Comparison of ENCODE assay signal across 1 fruit fly cellular context in the genomic region with DNA sequence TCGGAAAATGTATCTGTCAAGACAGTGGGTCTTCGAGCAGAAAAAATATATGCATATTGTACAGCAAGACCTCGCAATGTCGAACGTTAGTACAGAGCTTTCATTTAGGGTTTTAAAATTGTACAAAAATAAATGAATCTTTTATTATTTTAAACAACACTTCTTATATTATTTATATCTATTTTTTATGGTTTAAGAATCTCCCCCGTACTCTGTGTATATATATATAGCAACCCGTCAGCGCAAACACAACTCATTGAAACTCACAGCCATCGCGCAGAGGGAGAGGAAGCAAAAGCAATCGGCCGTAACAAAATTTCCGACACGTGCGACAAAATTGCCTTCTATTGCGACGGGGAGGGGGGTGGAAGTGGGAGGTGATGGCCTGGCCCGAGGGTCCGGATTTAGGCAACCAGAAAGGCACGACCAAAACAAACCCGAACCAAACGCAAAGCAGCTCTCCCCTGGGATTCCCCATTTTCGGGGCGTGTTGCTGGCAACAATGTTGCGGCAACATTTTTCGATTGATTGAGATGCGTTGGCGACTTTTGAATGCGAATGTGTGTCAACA.
TF ChIP-seq lines count a peak whose summit lies in the region.

No protein-coding gene starts in this region.

TF ChIP-seq in whole organism, embryonic, 481 proteins besides CTCF, POLR2A, EP300 and RAD21 (continued from another document):
- peak; percentile 34 for TF ChIP-seq CG8281 (tag; optimal IDR thresholded peaks at IDR 0.05; lab: Kevin White, UChicago)
- TF ChIP-seq MBD-R2 (GFP tag; IDR thresholded peaks at IDR 0.05; lab: Robert Waterston, UW) = peak; percentile 77
- no peak for TF ChIP-seq Hmx (GFP tag; optimal IDR thresholded peaks at IDR 0.05; lab: Kevin White, UChicago)
- TF ChIP-seq lov (optimal IDR thresholded peaks at IDR 0.05; lab: Kevin White, UChicago) = no peak
- TF ChIP-seq lov (GFP tag; IDR thresholded peaks at IDR 0.05; lab: Robert Waterston, UW) = no peak
- peak; percentile 56; the same call in 2 of the 4 replicates for TF ChIP-seq Gug (GFP tag; IDR thresholded peaks at IDR 0.05; lab: Robert Waterston, UW)
- TF ChIP-seq CG10462 (GFP tag; optimal IDR thresholded peaks at IDR 0.05; lab: Kevin White, UChicago) = no peak
- TF ChIP-seq CG32767 (GFP tag; IDR thresholded peaks at IDR 0.05; lab: Robert Waterston, UW) = no peak
- peak; percentile 65 for TF ChIP-seq zfh1 (GFP tag; IDR thresholded peaks at IDR 0.05; lab: Robert Waterston, UW)
- peak; percentile 44; the same call in 1 of the 2 replicates for TF ChIP-seq CG6272 (GFP tag; IDR thresholded peaks at IDR 0.05; lab: Robert Waterston, UW)
- TF ChIP-seq CG9817 (tag; optimal IDR thresholded peaks at IDR 0.05; lab: Kevin White, UChicago) = peak; percentile 47
- no peak for TF ChIP-seq cato (GFP tag; optimal IDR thresholded peaks at IDR 0.05; lab: Kevin White, UChicago; ENCODE audit: borderline replicate concordance)
- TF ChIP-seq CG7745 (tag; optimal IDR thresholded peaks at IDR 0.05; lab: Kevin White, UChicago) = no peak
- 0 out of 2 replicates have a peak, but pooled peaks have one; percentile 29 for TF ChIP-seq CG11085 (GFP tag; IDR thresholded peaks at IDR 0.05; lab: Robert Waterston, UW)
- TF ChIP-seq CG14014 (GFP tag; IDR thresholded peaks at IDR 0.05; lab: Robert Waterston, UW) = peak; percentile 72
- TF ChIP-seq oc (tag; optimal IDR thresholded peaks at IDR 0.05; lab: Kevin White, UChicago) = no peak
- TF ChIP-seq sob (GFP tag; IDR thresholded peaks at IDR 0.05; lab: Robert Waterston, UW) = peak; percentile 77
- TF ChIP-seq CG9727 (GFP tag; optimal IDR thresholded peaks at IDR 0.05; lab: Kevin White, UChicago) = peak; percentile 27
- no peak for TF ChIP-seq CG17802 (tag; optimal IDR thresholded peaks at IDR 0.05; lab: Kevin White, UChicago)
- TF ChIP-seq CG18599 (GFP tag; optimal IDR thresholded peaks at IDR 0.05; lab: Kevin White, UChicago) = peak; percentile 90
- TF ChIP-seq D19B (GFP tag; optimal IDR thresholded peaks at IDR 0.05; lab: Kevin White, UChicago) = peak; percentile 50
- no peak for TF ChIP-seq az2 (GFP tag; optimal IDR thresholded peaks at IDR 0.05; lab: Kevin White, UChicago)
- peak; percentile 55 for TF ChIP-seq CG15514 (GFP tag; optimal IDR thresholded peaks at IDR 0.05; lab: Kevin White, UChicago)
- no peak for TF ChIP-seq dmrt11E (tag; optimal IDR thresholded peaks at IDR 0.05; lab: Kevin White, UChicago)
- no peak for TF ChIP-seq stwl (tag; optimal IDR thresholded peaks at IDR 0.05; lab: Kevin White, UChicago)
- no peak for TF ChIP-seq Dip3 (GFP tag; optimal IDR thresholded peaks at IDR 0.05; lab: Kevin White, UChicago)
- no peak for TF ChIP-seq hkb (optimal IDR thresholded peaks at IDR 0.05; lab: Kevin White, UChicago)
- peak; percentile 76 for TF ChIP-seq hkb (GFP tag; IDR thresholded peaks at IDR 0.05; lab: Robert Waterston, UW)
- no peak for TF ChIP-seq CG1529 (GFP tag; optimal IDR thresholded peaks at IDR 0.05; lab: Kevin White, UChicago)
- peak; percentile 71 for TF ChIP-seq CG6813 (GFP tag; optimal IDR thresholded peaks at IDR 0.05; lab: Kevin White, UChicago)
- TF ChIP-seq HHEX (GFP tag; optimal IDR thresholded peaks at IDR 0.05; lab: Kevin White, UChicago) = peak; percentile 79
- TF ChIP-seq Dip2 (GFP tag; IDR thresholded peaks at IDR 0.05; lab: Robert Waterston, UW) = no peak
- TF ChIP-seq Ada2b (GFP tag; IDR thresholded peaks at IDR 0.05; lab: Robert Waterston, UW) = peak; percentile 79
- no peak for TF ChIP-seq Myb (GFP tag; optimal IDR thresholded peaks at IDR 0.05; lab: Kevin White, UChicago)
- TF ChIP-seq Ets65A (GFP tag; lab: Kevin White, UChicago) = no peak
- TF ChIP-seq CG16813 (GFP tag; IDR thresholded peaks at IDR 0.05; lab: Robert Waterston, UW; ENCODE audit: partially characterized antibody) = no peak
- no peak for TF ChIP-seq Asciz (GFP tag; optimal IDR thresholded peaks at IDR 0.05; lab: Kevin White, UChicago)
- 0 out of 3 replicates have a peak, but pooled peaks have one; percentile 9 for TF ChIP-seq knrl (GFP tag; IDR thresholded peaks at IDR 0.05; lab: Robert Waterston, UW; ENCODE audit: partially characterized antibody)
- TF ChIP-seq mirr (GFP tag; optimal IDR thresholded peaks at IDR 0.05; lab: Kevin White, UChicago) = no peak
- peak; percentile 81 for TF ChIP-seq CG14441 (GFP tag; IDR thresholded peaks at IDR 0.05; lab: Robert Waterston, UW)
- peak; percentile 33 for TF ChIP-seq CoRest (tag; optimal IDR thresholded peaks at IDR 0.05; lab: Kevin White, UChicago)
- no peak for TF ChIP-seq da (GFP tag; optimal IDR thresholded peaks at IDR 0.05; lab: Kevin White, UChicago)
- no peak for TF ChIP-seq psq (GFP tag; optimal IDR thresholded peaks at IDR 0.05; lab: Kevin White, UChicago)
- TF ChIP-seq D (optimal IDR thresholded peaks at IDR 0.05; lab: Kevin White, UChicago) = no peak
- TF ChIP-seq D (GFP tag; optimal IDR thresholded peaks at IDR 0.05; lab: Kevin White, UChicago) = no peak
- TF ChIP-seq slbo (GFP tag; IDR thresholded peaks at IDR 0.05; lab: Robert Waterston, UW) = peak; percentile 88
- no peak; the same call in 1 of the 2 replicates for TF ChIP-seq sens-2 (GFP tag; IDR thresholded peaks at IDR 0.05; lab: Robert Waterston, UW)
- no peak for TF ChIP-seq sr (GFP tag; IDR thresholded peaks at IDR 0.05; lab: Robert Waterston, UW)
- peak; percentile 82 for TF ChIP-seq Fer3 (tag; optimal IDR thresholded peaks at IDR 0.05; lab: Kevin White, UChicago)
- TF ChIP-seq CG15479 (GFP tag; optimal IDR thresholded peaks at IDR 0.05; lab: Kevin White, UChicago) = no peak
- TF ChIP-seq danr (GFP tag; IDR thresholded peaks at IDR 0.05; lab: Robert Waterston, UW) = peak; percentile 63
- peak; percentile 79 for TF ChIP-seq crol (GFP tag; IDR thresholded peaks at IDR 0.05; lab: Robert Waterston, UW)
- TF ChIP-seq CG10147 (GFP tag; optimal IDR thresholded peaks at IDR 0.05; lab: Kevin White, UChicago) = peak; percentile 69
- TF ChIP-seq CG8290 (GFP tag; optimal IDR thresholded peaks at IDR 0.05; lab: Kevin White, UChicago) = no peak
- TF ChIP-seq CG8290 (tag; optimal IDR thresholded peaks at IDR 0.05; lab: Kevin White, UChicago) = peak in 1 of 2 experiments; percentile 18
